Fruit fly (Drosophila melanogaster) whole organism, prepupa: ENCODE measurements around the gene CG6696.

Source experiments
- Blimp-1 ChIP-seq: fragments of 200-800 bp; sonication (Bioruptor generic); optimal IDR thresholded peaks from 3 replicates; lab custom pipeline; 2017; ENCODE audit warnings: missing biosample characterization, missing genetic modification characterization, mild to moderate bottlenecking, moderate library complexity, missing genetic modification reagents
- CG10631 ChIP-seq: fragments of 200-800 bp; sonication (Bioruptor generic); optimal IDR thresholded peaks from 2 replicates; lab custom pipeline; 2016; ENCODE audit warnings: missing biosample characterization, missing genetic modification characterization
- CG15336 ChIP-seq: fragments of 200-800 bp; sonication (Bioruptor generic); IDR thresholded peaks from 2 replicates; pipeline ENCODE4 v1.3.6; 2022; ENCODE audit warnings: missing biosample characterization, missing genetic modification characterization
- CG1621 ChIP-seq: fragments of 200-800 bp; sonication (Bioruptor generic); optimal IDR thresholded peaks from 3 replicates; lab custom pipeline; 2018; ENCODE audit warnings: missing biosample characterization, mild to moderate bottlenecking, missing genetic modification characterization
- CG16779 ChIP-seq: fragments of 200-800 bp; sonication (Bioruptor generic); optimal IDR thresholded peaks from 3 replicates; lab custom pipeline; 2017; ENCODE audit warnings: missing biosample characterization, mild to moderate bottlenecking, missing genetic modification characterization
- CG3919 ChIP-seq: fragments of 200-800 bp; sonication (Bioruptor generic); optimal IDR thresholded peaks from 3 replicates; lab custom pipeline; 2016; ENCODE audit warnings: missing biosample characterization, missing genetic modification characterization
- CG6276 ChIP-seq: fragments of 200-800 bp; sonication (Bioruptor generic); optimal IDR thresholded peaks from 2 replicates; lab custom pipeline; 2017; ENCODE audit warnings: missing biosample characterization, mild to moderate bottlenecking, missing genetic modification characterization
- CG6808 ChIP-seq: fragments of 200-800 bp; sonication (Bioruptor generic); optimal IDR thresholded peaks from 3 replicates; lab custom pipeline; 2017; ENCODE audit warnings: missing biosample characterization, missing genetic modification characterization, mild to moderate bottlenecking, moderate library complexity, missing genetic modification reagents
- CG7368 ChIP-seq: fragments of 200-800 bp; sonication (Bioruptor generic); optimal IDR thresholded peaks from 3 replicates; lab custom pipeline; 2016; ENCODE audit warnings: missing biosample characterization, missing genetic modification characterization
- CG8119 ChIP-seq: fragments of 200-800 bp; sonication (Bioruptor generic); IDR thresholded peaks from 3 replicates; pipeline ENCODE4 v1.3.6; 2022; ENCODE audit warnings: missing biosample characterization, missing genetic modification characterization
- CG8319 ChIP-seq: fragments of 200-800 bp; sonication (Bioruptor generic); optimal IDR thresholded peaks from 3 replicates; lab custom pipeline; 2016; ENCODE audit warnings: missing biosample characterization, missing genetic modification characterization
- CG9139 ChIP-seq: fragments of 200-800 bp; sonication (Bioruptor generic); optimal IDR thresholded peaks from 3 replicates; lab custom pipeline; 2017; ENCODE audit warnings: missing biosample characterization, mild to moderate bottlenecking, missing genetic modification characterization
- Eip78C ChIP-seq: fragments of 200-800 bp; sonication (Bioruptor generic); peaks from one replicate; lab custom pipeline; 2016; ENCODE audit warnings: missing biosample characterization, missing genetic modification characterization
- Eip93F ChIP-seq: fragments of 200-800 bp; sonication (Bioruptor generic); optimal IDR thresholded peaks from 2 replicates; lab custom pipeline; 2016; ENCODE audit warnings: missing biosample characterization, mild to moderate bottlenecking, missing genetic modification characterization
- Hr38 ChIP-seq: sonication (Bioruptor generic); optimal IDR thresholded peaks from 2 replicates; lab custom pipeline; 2016; ENCODE audit warnings: missing biosample characterization, missing genetic modification characterization
- Hr4 ChIP-seq: fragments of 200-800 bp; sonication (Bioruptor generic); optimal IDR thresholded peaks from 3 replicates; lab custom pipeline; 2016; ENCODE audit warnings: missing biosample characterization, missing genetic modification characterization
- OdsH ChIP-seq: fragments of 200-800 bp; sonication (Bioruptor generic); optimal IDR thresholded peaks from 3 replicates; lab custom pipeline; 2016; ENCODE audit warnings: missing biosample characterization, missing genetic modification characterization
- Smox ChIP-seq: fragments of 200-800 bp; sonication (Bioruptor generic); optimal IDR thresholded peaks from 3 replicates; lab custom pipeline; 2016; ENCODE audit warnings: missing biosample characterization, missing genetic modification characterization
- Sox14 ChIP-seq: fragments of 200-800 bp; sonication (Bioruptor generic); optimal IDR thresholded peaks from 3 replicates; lab custom pipeline; 2016; ENCODE audit warnings: missing biosample characterization, missing genetic modification characterization
- Sox15 ChIP-seq: fragments of 200-800 bp; sonication (Bioruptor generic); optimal IDR thresholded peaks from 3 replicates; lab custom pipeline; 2016; ENCODE audit warnings: missing biosample characterization, missing genetic modification characterization
- acj6 ChIP-seq: fragments of 200-800 bp; sonication (Bioruptor generic); optimal IDR thresholded peaks from 3 replicates; lab custom pipeline; 2016; ENCODE audit warnings: missing biosample characterization, missing genetic modification characterization
- cyc ChIP-seq: fragments of 200-800 bp; sonication (Bioruptor generic); optimal IDR thresholded peaks from 3 replicates; lab custom pipeline; 2016; ENCODE audit warnings: missing biosample characterization, missing genetic modification characterization
- dsx ChIP-seq: fragments of 200-800 bp; optimal IDR thresholded peaks from 3 replicates; lab custom pipeline; 2019; ENCODE audit warnings: missing biosample characterization, mild to moderate bottlenecking, missing genetic modification characterization, moderate library complexity; ENCODE audit not compliant: poor library complexity, severe bottlenecking
- eg ChIP-seq: fragments of 200-800 bp; sonication (Bioruptor generic); IDR thresholded peaks from 3 replicates; pipeline ENCODE4 v1.3.6; 2022; ENCODE audit warnings: missing biosample characterization, missing genetic modification characterization
- fkh ChIP-seq: fragments of 200-800 bp; sonication (Bioruptor generic); optimal IDR thresholded peaks from 3 replicates; lab custom pipeline; 2017; ENCODE audit warnings: missing biosample characterization, mild to moderate bottlenecking, missing genetic modification characterization, moderate library complexity
- lz ChIP-seq: fragments of 200-800 bp; sonication (Bioruptor generic); optimal IDR thresholded peaks from 3 replicates; lab custom pipeline; 2016; ENCODE audit warnings: missing biosample characterization, missing genetic modification characterization
- net ChIP-seq: fragments of 200-800 bp; sonication (Bioruptor generic); optimal IDR thresholded peaks from 3 replicates; lab custom pipeline; 2016; ENCODE audit warnings: missing biosample characterization, missing genetic modification characterization
- spab ChIP-seq: fragments of 200-800 bp; sonication (Bioruptor generic); optimal IDR thresholded peaks from 2 replicates; lab custom pipeline; 2017; ENCODE audit warnings: missing biosample characterization, mild to moderate bottlenecking, missing genetic modification characterization, missing genetic modification reagents
- svp ChIP-seq: fragments of 200-800 bp; sonication (Bioruptor generic); peaks from one replicate; lab custom pipeline; 2016; ENCODE audit warnings: missing biosample characterization, missing genetic modification characterization
- vri ChIP-seq: fragments of 200-800 bp; sonication (Bioruptor generic); optimal IDR thresholded peaks from 3 replicates; lab custom pipeline; 2016; ENCODE audit warnings: missing biosample characterization, mild to moderate bottlenecking, missing genetic modification characterization

CG6696 gene

dm6 chrX:18635118-18635552 lies 26.8 kb downstream of the CG6696 start (continued):
- no peak for TF ChIP-seq acj6 (GFP tag; lab: Kevin White, UChicago)
- no peak for TF ChIP-seq Smox (GFP tag; lab: Kevin White, UChicago)
- no peak for TF ChIP-seq CG3919 (GFP tag; lab: Kevin White, UChicago)
- TF ChIP-seq CG9139: no peak
- no peak for TF ChIP-seq dsx (GFP tag; lab: Kevin White, UChicago)

dm6 chrX:18634716-18635115 lies 27.2 kb downstream of the CG6696 start, which contains the start of gene wgn:
TSS of gene wgn (minus strand) at chrX:18634908.
- no peak for TF ChIP-seq fkh
- no peak for TF ChIP-seq lz
- peak; percentile 58; the same call in 2 of the 3 replicates for TF ChIP-seq eg
- TF ChIP-seq Hr4: no peak
- TF ChIP-seq Eip93F (GFP tag; lab: Kevin White, UChicago): peak; percentile 23
- peak; percentile 13 for TF ChIP-seq CG6808
- TF ChIP-seq Hr38 (GFP tag; lab: Kevin White, UChicago): no peak
- TF ChIP-seq CG6276: peak; percentile 29
- peak; percentile 33 for TF ChIP-seq svp (GFP tag; lab: Kevin White, UChicago)
- no peak for TF ChIP-seq CG1621 (tag; lab: Kevin White, UChicago)
- no peak for TF ChIP-seq CG7368 (GFP tag; lab: Kevin White, UChicago)
- no peak for TF ChIP-seq spab
- TF ChIP-seq CG16779 (tag; lab: Kevin White, UChicago): peak; percentile 18
- TF ChIP-seq Sox14: no peak
- peak; percentile 45; the same call in 1 of the 2 replicates for TF ChIP-seq CG15336 (GFP tag; lab: Robert Waterston, UW)
- TF ChIP-seq CG3919 (GFP tag; lab: Kevin White, UChicago): no peak
- TF ChIP-seq CG8119 (GFP tag; lab: Robert Waterston, UW): peak; percentile 41; the same call in 1 of the 3 replicates
- TF ChIP-seq OdsH (GFP tag; lab: Kevin White, UChicago): no peak
- TF ChIP-seq net (GFP tag; lab: Kevin White, UChicago): peak; percentile 6
- no peak for TF ChIP-seq CG8319
- TF ChIP-seq, all 60 proteins: peak for 9

- TF ChIP-seq CG1621 (tag; lab: Kevin White, UChicago) (no peak), Eip78C (GFP tag; lab: Kevin White, UChicago) (peak; percentile 51), vri (GFP tag; lab: Kevin White, UChicago) (peak; percentile 47)
These were observed 31.0 kb downstream of the CG6696 start for dm6 chrX:18630990-18631389.

- TF ChIP-seq lz (no peak), CG10631 (no peak), CG6808 (no peak), Eip78C (GFP tag; lab: Kevin White, UChicago) (peak; percentile 11)
These were observed 35.0 kb downstream of the CG6696 start for dm6 chrX:18627002-18627401.

- TF ChIP-seq Eip78C (GFP tag; lab: Kevin White, UChicago) (peak; percentile 27), CG6276 (no peak)
These were observed 40.2 kb downstream of the CG6696 start for dm6 chrX:18621649-18622346.

dm6 chrX:18618122-18618521 lies 43.8 kb downstream of the CG6696 start:
- TF ChIP-seq Eip78C (GFP tag; lab: Kevin White, UChicago): peak; percentile 6
- TF ChIP-seq CG6808: peak; percentile 2
- TF ChIP-seq acj6 (GFP tag; lab: Kevin White, UChicago): no peak
- TF ChIP-seq CG16779 (tag; lab: Kevin White, UChicago): no peak

dm6 chrX:18617489-18617888 lies 44.5 kb downstream of the CG6696 start, which contains the start of gene CG15040:
TSS of gene CG15040 (minus strand) at chrX:18617589.
- TF ChIP-seq cyc (GFP tag; lab: Kevin White, UChicago) (no peak), Blimp-1 (no peak), Sox15 (GFP tag; lab: Kevin White, UChicago) (no peak), svp (GFP tag; lab: Kevin White, UChicago) (no peak)
